Fruit fly (Drosophila melanogaster) whole organism, embryonic: Measurements from ENCODE around the gene CG4115.

Experiments used
- Antp ChIP-seq: fragments of 200-800 bp; sonication (Bioruptor generic); optimal IDR thresholded peaks from 3 replicates; lab custom pipeline; 2016; ENCODE audit warnings: missing biosample characterization, missing genetic modification characterization
- Blimp-1 ChIP-seq: fragments of 200-800 bp; sonication (Bioruptor generic); optimal IDR thresholded peaks from 3 replicates; lab custom pipeline; 2018; ENCODE audit warnings: missing biosample characterization, missing genetic modification characterization, mild to moderate bottlenecking, moderate library complexity, missing genetic modification reagents
- CG10979 ChIP-seq: fragments of 200-800 bp; sonication (Bioruptor generic); optimal IDR thresholded peaks from 2 replicates; lab custom pipeline; 2018; ENCODE audit warnings: missing biosample characterization, mild to moderate bottlenecking, missing genetic modification characterization, moderate library complexity
- CG11093 ChIP-seq: fragments of 200-800 bp; sonication (Bioruptor generic); IDR thresholded peaks from 3 replicates; pipeline ENCODE4 v1.3.6; 2022; ENCODE audit warnings: missing biosample characterization, missing genetic modification characterization
- CG12659 ChIP-seq: fragments of 200-800 bp; sonication (Bioruptor generic); optimal IDR thresholded peaks from 3 replicates; lab custom pipeline; 2017; ENCODE audit warnings: mild to moderate bottlenecking, missing biosample characterization, missing genetic modification reagents, missing genetic modification characterization
- CG15011 ChIP-seq: fragments of 200-800 bp; sonication (Bioruptor generic); optimal IDR thresholded peaks from 3 replicates; lab custom pipeline; 2018; ENCODE audit warnings: missing biosample characterization, mild to moderate bottlenecking, missing genetic modification characterization
- CG1529 ChIP-seq: fragments of 200-800 bp; sonication (Bioruptor generic); optimal IDR thresholded peaks from 3 replicates; lab custom pipeline; 2018; ENCODE audit warnings: missing biosample characterization, missing genetic modification characterization
- CG17612 ChIP-seq: fragments of 200-800 bp; sonication (Bioruptor generic); IDR thresholded peaks from 2 replicates; pipeline ENCODE4 v1.3.6; 2022; ENCODE audit warnings: missing biosample characterization, missing genetic modification characterization
- CG18262 ChIP-seq: fragments of 200-800 bp; optimal IDR thresholded peaks from 3 replicates; lab custom pipeline; 2019; ENCODE audit warnings: missing biosample characterization, mild to moderate bottlenecking, missing genetic modification characterization, moderate library complexity
- CG2116 ChIP-seq: fragments of 200-800 bp; sonication (Bioruptor generic); optimal IDR thresholded peaks from 3 replicates; lab custom pipeline; 2018; ENCODE audit warnings: missing biosample characterization, mild to moderate bottlenecking, missing genetic modification characterization
- CG2678 ChIP-seq: fragments of 200-800 bp; sonication (Bioruptor generic); optimal IDR thresholded peaks from 3 replicates; lab custom pipeline; 2019; ENCODE audit warnings: missing biosample characterization, mild to moderate bottlenecking, missing genetic modification characterization, moderate library complexity
- CG2712 ChIP-seq: fragments of 200-800 bp; optimal IDR thresholded peaks from 3 replicates; lab custom pipeline; 2019; ENCODE audit warnings: missing biosample characterization, mild to moderate bottlenecking, missing genetic modification characterization, moderate library complexity
- CG32532 ChIP-seq: fragments of 200-800 bp; sonication (Bioruptor generic); IDR thresholded peaks from 2 replicates; pipeline ENCODE4 v1.3.6; 2022; ENCODE audit warnings: missing biosample characterization, missing genetic modification characterization
- CG32772 ChIP-seq: fragments of 200-800 bp; sonication (Bioruptor generic); IDR thresholded peaks from 2 replicates; pipeline ENCODE4 v1.3.6; 2022; ENCODE audit warnings: missing biosample characterization, missing genetic modification characterization
- CG4328 ChIP-seq: fragments of 200-800 bp; sonication (Bioruptor generic); optimal IDR thresholded peaks from 3 replicates; lab custom pipeline; 2017; ENCODE audit warnings: missing biosample characterization, missing genetic modification reagents, missing genetic modification characterization
- CG7357 ChIP-seq: fragments of 200-800 bp; sonication (Bioruptor generic); IDR thresholded peaks from 3 replicates; pipeline ENCODE4 v1.3.6; 2022; ENCODE audit warnings: missing biosample characterization, missing genetic modification characterization
- CG7556 ChIP-seq: fragments of 200-800 bp; sonication (Bioruptor generic); optimal IDR thresholded peaks from 2 replicates; lab custom pipeline; 2017; ENCODE audit warnings: missing biosample characterization, mild to moderate bottlenecking, missing genetic modification characterization
- CrebB ChIP-seq: fragments of 200-800 bp; sonication (Bioruptor generic); optimal IDR thresholded peaks from 3 replicates; lab custom pipeline; 2018; ENCODE audit warnings: missing biosample characterization, mild to moderate bottlenecking, missing genetic modification characterization
- Deaf1 ChIP-seq: fragments of 200-800 bp; optimal IDR thresholded peaks from 3 replicates; lab custom pipeline; 2019; ENCODE audit warnings: missing biosample characterization, mild to moderate bottlenecking, missing genetic modification characterization, moderate library complexity
- E2f1 ChIP-seq: fragments of 200-800 bp; sonication (Bioruptor generic); IDR thresholded peaks from 2 replicates; pipeline ENCODE4 v1.3.6; 2022; ENCODE audit warnings: missing biosample characterization, missing genetic modification characterization
- Fer3 ChIP-seq: fragments of 200-800 bp; sonication (Bioruptor generic); optimal IDR thresholded peaks from 2 replicates; lab custom pipeline; 2018; ENCODE audit warnings: missing biosample characterization, mild to moderate bottlenecking, missing genetic modification characterization, moderate library complexity
- H15 ChIP-seq: fragments of 200-800 bp; sonication (Bioruptor generic); IDR thresholded peaks from 3 replicates; pipeline ENCODE4 v1.3.6; 2022; ENCODE audit warnings: missing biosample characterization, missing genetic modification characterization
- Hey ChIP-seq: fragments of 200-800 bp; sonication (Bioruptor generic); optimal IDR thresholded peaks from 3 replicates; lab custom pipeline; 2018; ENCODE audit warnings: missing biosample characterization, mild to moderate bottlenecking, missing genetic modification characterization
- Lhr ChIP-seq: fragments of 200-800 bp; sonication (Bioruptor generic); optimal IDR thresholded peaks from 3 replicates; lab custom pipeline; 2017; ENCODE audit warnings: mild to moderate bottlenecking, missing biosample characterization, missing genetic modification reagents, missing genetic modification characterization
- Med ChIP-seq: fragments of 200-800 bp; sonication (Bioruptor generic); peaks from one replicate; lab custom pipeline; 2016; ENCODE audit warnings: missing biosample characterization, missing genetic modification characterization, mild to moderate bottlenecking, inconsistent platforms, moderate library complexity
- Mrtf ChIP-seq: fragments of 200-800 bp; sonication (Bioruptor generic); IDR thresholded peaks from 3 replicates; pipeline ENCODE4 v1.3.6; 2022; ENCODE audit warnings: missing biosample characterization, missing genetic modification characterization
- Nf-YB ChIP-seq: fragments of 200-800 bp; sonication (Bioruptor generic); optimal IDR thresholded peaks from 3 replicates; lab custom pipeline; 2019; ENCODE audit warnings: missing biosample characterization, mild to moderate bottlenecking, missing genetic modification characterization, moderate library complexity
- Nf-YC ChIP-seq: fragments of 200-800 bp; optimal IDR thresholded peaks from 3 replicates; lab custom pipeline; 2019; ENCODE audit warnings: missing biosample characterization, mild to moderate bottlenecking, missing genetic modification characterization, moderate library complexity
- NfI ChIP-seq: fragments of 200-800 bp; sonication (Bioruptor generic); optimal IDR thresholded peaks from 3 replicates; lab custom pipeline; 2018; ENCODE audit warnings: missing biosample characterization, mild to moderate bottlenecking, missing genetic modification characterization, moderate library complexity
- Opbp ChIP-seq: fragments of 200-800 bp; sonication (Bioruptor generic); IDR thresholded peaks from 3 replicates; pipeline ENCODE4 v1.3.6; 2022; ENCODE audit warnings: missing biosample characterization, missing genetic modification characterization; ENCODE audit not compliant: partially characterized antibody
- Rfx ChIP-seq: fragments of 200-800 bp; sonication (Bioruptor generic); IDR thresholded peaks from 2 replicates; pipeline ENCODE4 v1.3.6; 2022; ENCODE audit warnings: missing biosample characterization, missing genetic modification characterization
- Six4 ChIP-seq: fragments of 200-800 bp; sonication (Bioruptor generic); optimal IDR thresholded peaks from 2 replicates; lab custom pipeline; 2016; ENCODE audit warnings: missing biosample characterization, missing genetic modification characterization
- TFAM ChIP-seq: fragments of 200-800 bp; sonication (Bioruptor generic); optimal IDR thresholded peaks from 2 replicates; lab custom pipeline; 2017; ENCODE audit warnings: missing biosample characterization, missing genetic modification characterization, inconsistent platforms
- al ChIP-seq: fragments of 200-800 bp; sonication (Bioruptor generic); IDR thresholded peaks from 2 replicates; pipeline ENCODE4 v1.3.6; 2022; ENCODE audit warnings: missing biosample characterization, missing genetic modification characterization
- aop ChIP-seq: fragments of 200-800 bp; sonication (Bioruptor generic); IDR thresholded peaks from 2 replicates; pipeline ENCODE4 v1.3.6; 2022; ENCODE audit warnings: missing biosample characterization, missing genetic modification characterization
- ara ChIP-seq: fragments of 200-800 bp; sonication (Bioruptor generic); IDR thresholded peaks from 2 replicates; pipeline ENCODE4 v1.3.6; 2022; ENCODE audit warnings: missing biosample characterization, missing genetic modification characterization
- dati ChIP-seq: fragments of 200-800 bp; sonication (Bioruptor generic); IDR thresholded peaks from 2 replicates; pipeline ENCODE4 v1.3.6; 2022; ENCODE audit warnings: missing biosample characterization, missing genetic modification characterization
- emc ChIP-seq: fragments of 200-800 bp; sonication (Bioruptor generic); optimal IDR thresholded peaks from 2 replicates; lab custom pipeline; 2016; ENCODE audit warnings: missing biosample characterization, missing genetic modification characterization
- fd102C ChIP-seq: fragments of 200-800 bp; sonication (Bioruptor generic); optimal IDR thresholded peaks from 2 replicates; lab custom pipeline; 2018; ENCODE audit warnings: missing biosample characterization, mild to moderate bottlenecking, missing genetic modification characterization, moderate library complexity
- hbn ChIP-seq: fragments of 200-800 bp; sonication (Bioruptor generic); IDR thresholded peaks from 2 replicates; pipeline ENCODE4 v1.3.6; 2022; ENCODE audit warnings: missing biosample characterization, missing genetic modification characterization; ENCODE audit not compliant: partially characterized antibody
- p53 ChIP-seq: fragments of 200-800 bp; sonication (Bioruptor generic); optimal IDR thresholded peaks from 2 replicates; lab custom pipeline; 2016; ENCODE audit warnings: missing biosample characterization, missing genetic modification characterization
- prd ChIP-seq, 3 experiments: fragments of >200 bp in 2 of 3; fragments of 200-800 bp in 1 of 3; sonication (Bioruptor generic) in 1 of 3; optimal IDR thresholded peaks in 2 of 3; IDR thresholded peaks in 1 of 3; 2 replicates in 2 of 3; 3 replicates in 1 of 3; pipeline versions ENCODE4 v1.3.6 to Lab custom; 2017 to 2022; ENCODE audit warnings: missing biosample characterization in 1 of 3, missing genetic modification characterization in 1 of 3
- pros ChIP-seq: fragments of 200-800 bp; sonication (Bioruptor generic); optimal IDR thresholded peaks from 3 replicates; lab custom pipeline; 2019; ENCODE audit warnings: missing biosample characterization, mild to moderate bottlenecking, missing genetic modification characterization, moderate library complexity
- schlank ChIP-seq: fragments of 200-800 bp; sonication (Bioruptor generic); optimal IDR thresholded peaks from 2 replicates; lab custom pipeline; 2018; ENCODE audit warnings: missing biosample characterization, mild to moderate bottlenecking, missing genetic modification characterization
- sr ChIP-seq: fragments of 200-800 bp; sonication (Bioruptor generic); IDR thresholded peaks from 3 replicates; pipeline ENCODE4 v1.3.6; 2022; ENCODE audit warnings: missing biosample characterization, missing genetic modification characterization
- tgo ChIP-seq: fragments of 200-800 bp; sonication (Bioruptor generic); IDR thresholded peaks from 3 replicates; pipeline ENCODE4 v1.3.6; 2022; ENCODE audit warnings: missing biosample characterization, missing genetic modification characterization
- tna ChIP-seq: fragments of 200-800 bp; sonication (Bioruptor generic); IDR thresholded peaks from 2 replicates; pipeline ENCODE4 v1.3.6; 2022; ENCODE audit warnings: missing biosample characterization, missing genetic modification characterization; ENCODE audit not compliant: partially characterized antibody
- ttk ChIP-seq: fragments of 200-800 bp; sonication (Bioruptor generic); IDR thresholded peaks from 2 replicates; pipeline ENCODE4 v2.1.2; 2022; ENCODE audit warnings: missing biosample characterization, missing genetic modification characterization
- vnd ChIP-seq: fragments of 200-800 bp; sonication (Bioruptor generic); IDR thresholded peaks from 3 replicates; pipeline ENCODE4 v1.3.6; 2022; ENCODE audit warnings: missing biosample characterization, missing genetic modification characterization; ENCODE audit not compliant: partially characterized antibody

Gene CG4115

dm6 chr3R:12369135-12369792 is 9.5 kb downstream of the CG4115 start, which contains the start of gene GstD1 (continued):
- peak; percentile 21 for TF ChIP-seq CG2712 (tag; lab: Kevin White, UChicago)
- TF ChIP-seq hbn: no peak
- no peak for TF ChIP-seq Lhr (GFP tag; lab: Kevin White, UChicago)
- TF ChIP-seq Hey (tag; lab: Kevin White, UChicago): peak; percentile 18
- peak; percentile 53 for TF ChIP-seq CG7556 (GFP tag; lab: Kevin White, UChicago)
- no peak for TF ChIP-seq CG4328 (GFP tag; lab: Kevin White, UChicago)
- TF ChIP-seq fd102C (GFP tag; lab: Kevin White, UChicago): no peak
- TF ChIP-seq aop (GFP tag; lab: Robert Waterston, UW): no peak
- TF ChIP-seq CG11093 (GFP tag; lab: Robert Waterston, UW): no peak
- TF ChIP-seq vnd: no peak
- TF ChIP-seq Six4 (GFP tag; lab: Kevin White, UChicago): peak; percentile 33
- TF ChIP-seq CG1529 (GFP tag; lab: Kevin White, UChicago): no peak
- peak; percentile 76 for TF ChIP-seq CG32772 (GFP tag; lab: Robert Waterston, UW)
- no peak for TF ChIP-seq ara (GFP tag; lab: Robert Waterston, UW)
- TF ChIP-seq sr: no peak; the same call in 1 of the 3 replicates
- peak; percentile 12 for TF ChIP-seq CG10979 (tag; lab: Kevin White, UChicago)
- no peak for TF ChIP-seq Nf-YB (GFP tag; lab: Kevin White, UChicago)
- no peak for TF ChIP-seq H15
- TF ChIP-seq p53 (GFP tag; lab: Kevin White, UChicago): no peak
- TF ChIP-seq CG15011 (GFP tag; lab: Kevin White, UChicago): peak; percentile 4
- TF ChIP-seq Mrtf (GFP tag; lab: Robert Waterston, UW): no peak
- TF ChIP-seq CG18262 (tag; lab: Kevin White, UChicago): peak; percentile 21
- TF ChIP-seq tgo (GFP tag; lab: Robert Waterston, UW): no peak; the same call in 2 of the 3 replicates
- TF ChIP-seq ttk (GFP tag; lab: Robert Waterston, UW): 0 out of 2 replicates have a peak, but pooled peaks have one; percentile 23
- peak; percentile 40; the same call in 1 of the 2 replicates for TF ChIP-seq CG32532 (GFP tag; lab: Robert Waterston, UW)
- TF ChIP-seq CG2116 (GFP tag; lab: Kevin White, UChicago): no peak
- TF ChIP-seq NfI (GFP tag; lab: Kevin White, UChicago): peak; percentile 31
- peak; percentile 57 for TF ChIP-seq Rfx (GFP tag; lab: Robert Waterston, UW)
- peak; percentile 23 for TF ChIP-seq CG12659 (GFP tag; lab: Kevin White, UChicago)
- TF ChIP-seq dati (GFP tag; lab: Robert Waterston, UW): no peak
- peak; percentile 19 for TF ChIP-seq emc (GFP tag; lab: Kevin White, UChicago)
- no peak for TF ChIP-seq prd (optimal IDR thresholded peaks at IDR 0.05; lab: Kevin White, UChicago)
- peak; percentile 35; the same call in 1 of the 3 replicates for TF ChIP-seq prd (GFP tag; IDR thresholded peaks at IDR 0.05; lab: Robert Waterston, UW)
- TF ChIP-seq CG7357 (GFP tag; lab: Robert Waterston, UW): no peak
- peak; percentile 20 for TF ChIP-seq Deaf1
- peak; percentile 84 for TF ChIP-seq Med (GFP tag; lab: Kevin White, UChicago)
- no peak for TF ChIP-seq tna (GFP tag; lab: Robert Waterston, UW)
- no peak for TF ChIP-seq pros (GFP tag; lab: Kevin White, UChicago)
- TF ChIP-seq CG2678 (tag; lab: Kevin White, UChicago): peak; percentile 49
- TF ChIP-seq Nf-YC: no peak
- TF ChIP-seq al: no peak
- TF ChIP-seq E2f1 (GFP tag; lab: Robert Waterston, UW): peak; percentile 51
- TF ChIP-seq Blimp-1: peak; percentile 23
- TF ChIP-seq Opbp (GFP tag; lab: Robert Waterston, UW): peak; percentile 35; the same call in 2 of the 3 replicates
- peak; percentile 12 for TF ChIP-seq Fer3 (tag; lab: Kevin White, UChicago)
- TF ChIP-seq Antp (GFP tag; lab: Kevin White, UChicago): peak; percentile 21
- TF ChIP-seq schlank (tag; lab: Kevin White, UChicago): peak; percentile 15
- no peak for TF ChIP-seq CrebB (tag; lab: Kevin White, UChicago)
- TF ChIP-seq TFAM: no peak
- TF ChIP-seq CG17612 (GFP tag; lab: Robert Waterston, UW): no peak
